Worm (Caenorhabditis elegans) whole organism, midembryonic: Measurements from ENCODE around the gene srh-19.

Experiments used
- klf-2 ChIP-seq: fragments of 200-800 bp; sonication (Bioruptor generic); conservative IDR thresholded peaks from 2 replicates; pipeline ENCODE4 v1.3.6; 2022; ENCODE audit warnings: missing genetic modification reagents, missing genetic modification characterization, missing compliant biosample characterization
- ztf-29 ChIP-seq: fragments of 200-800 bp; sonication (Bioruptor generic); IDR thresholded peaks from 2 replicates; pipeline ENCODE4 v1.3.6; 2022; ENCODE audit warnings: missing genetic modification reagents, missing genetic modification characterization, missing compliant biosample characterization

- no peak for TF ChIP-seq klf-2 (GFP tag; lab: Robert Waterston, UW)
- TF ChIP-seq ztf-29 (GFP tag; lab: Robert Waterston, UW) = no peak
Measured at ce11 chrX:1394437-1394836, 18.5 kb upstream of the srh-19 start.
